Fruit fly (Drosophila melanogaster) whole organism, embryonic: Measurements from ENCODE around the gene Syx18.
A peak's percentile ranks its signal among the peaks of the same experiment; 100 is the strongest.

ENCODE experiments used
- Bgb ChIP-seq: fragments of 200-800 bp; sonication (Bioruptor generic); IDR thresholded peaks from 2 replicates; pipeline ENCODE4 v1.3.6; 2022; ENCODE audit warnings: missing biosample characterization, missing genetic modification characterization; ENCODE audit not compliant: partially characterized antibody
- CG10543 ChIP-seq: fragments of 200-800 bp; sonication (Bioruptor generic); optimal IDR thresholded peaks from 3 replicates; lab custom pipeline; 2017; ENCODE audit warnings: missing biosample characterization, mild to moderate bottlenecking, missing genetic modification characterization, moderate library complexity
- CG11696 ChIP-seq: fragments of 200-800 bp; sonication (Bioruptor generic); IDR thresholded peaks from 2 replicates; pipeline ENCODE4 v1.3.6; 2022; ENCODE audit warnings: missing biosample characterization, missing genetic modification characterization
- CG13287 ChIP-seq: fragments of 200-800 bp; sonication (Bioruptor generic); IDR thresholded peaks from 2 replicates; pipeline ENCODE4 v1.3.6; 2022; ENCODE audit warnings: missing biosample characterization, missing genetic modification characterization; ENCODE audit not compliant: partially characterized antibody
- CG13296 ChIP-seq: fragments of 200-800 bp; sonication (Bioruptor generic); optimal IDR thresholded peaks from 3 replicates; lab custom pipeline; 2018; ENCODE audit warnings: missing biosample characterization, mild to moderate bottlenecking, missing genetic modification characterization
- CG13424 ChIP-seq: fragments of 200-800 bp; sonication (Bioruptor generic); optimal IDR thresholded peaks from 2 replicates; lab custom pipeline; 2019; ENCODE audit warnings: missing biosample characterization, mild to moderate bottlenecking, missing genetic modification characterization, moderate library complexity
- CG13894 ChIP-seq: fragments of 200-800 bp; sonication (Bioruptor generic); optimal IDR thresholded peaks from 3 replicates; lab custom pipeline; 2018; ENCODE audit warnings: missing biosample characterization, mild to moderate bottlenecking, missing genetic modification characterization, moderate library complexity
- CG15514 ChIP-seq: fragments of 200-800 bp; sonication (Bioruptor generic); optimal IDR thresholded peaks from 3 replicates; lab custom pipeline; 2017; ENCODE audit warnings: missing biosample characterization, missing genetic modification characterization, mild to moderate bottlenecking, moderate library complexity, missing genetic modification reagents
- CG16779 ChIP-seq: fragments of 200-800 bp; sonication (Bioruptor generic); IDR thresholded peaks from 2 replicates; pipeline ENCODE4 v1.3.6; 2022; ENCODE audit warnings: missing biosample characterization, missing genetic modification characterization
- CG17186 ChIP-seq: fragments of 200-800 bp; sonication (Bioruptor generic); optimal IDR thresholded peaks from 3 replicates; lab custom pipeline; 2017; ENCODE audit warnings: missing biosample characterization, missing genetic modification reagents, missing genetic modification characterization
- CG2116 ChIP-seq: fragments of 200-800 bp; sonication (Bioruptor generic); optimal IDR thresholded peaks from 3 replicates; lab custom pipeline; 2018; ENCODE audit warnings: missing biosample characterization, mild to moderate bottlenecking, missing genetic modification characterization
- CG30020 ChIP-seq: fragments of 200-800 bp; optimal IDR thresholded peaks from 2 replicates; lab custom pipeline; 2019; ENCODE audit warnings: missing biosample characterization, mild to moderate bottlenecking, missing genetic modification characterization, moderate library complexity
- CG3995 ChIP-seq: fragments of 200-800 bp; sonication (Bioruptor generic); optimal IDR thresholded peaks from 3 replicates; lab custom pipeline; 2016; ENCODE audit warnings: missing biosample characterization, missing genetic modification characterization
- CG42726 ChIP-seq: fragments of 200-800 bp; sonication (Bioruptor generic); IDR thresholded peaks from 2 replicates; pipeline ENCODE4 v1.3.6; 2022; ENCODE audit warnings: missing biosample characterization, missing genetic modification characterization; ENCODE audit not compliant: partially characterized antibody
- CG4617 ChIP-seq: fragments of 200-800 bp; sonication (Bioruptor generic); optimal IDR thresholded peaks from 3 replicates; lab custom pipeline; 2016; ENCODE audit warnings: missing biosample characterization, missing genetic modification characterization, borderline replicate concordance
- CG6791 ChIP-seq: fragments of 200-800 bp; sonication (Bioruptor generic); IDR thresholded peaks from 3 replicates; pipeline ENCODE4 v1.3.6; 2022; ENCODE audit warnings: missing biosample characterization, missing genetic modification characterization; ENCODE audit not compliant: partially characterized antibody
- CG7372 ChIP-seq: fragments of 200-800 bp; sonication (Bioruptor generic); IDR thresholded peaks from 2 replicates; pipeline ENCODE4 v1.3.6; 2022; ENCODE audit warnings: missing biosample characterization, missing genetic modification characterization
- CG8478 ChIP-seq: fragments of >200 bp; optimal IDR thresholded peaks from 2 replicates; lab custom pipeline; 2018
- CoRest ChIP-seq: fragments of 200-800 bp; sonication (Bioruptor generic); optimal IDR thresholded peaks from 3 replicates; lab custom pipeline; 2018; ENCODE audit warnings: missing biosample characterization, mild to moderate bottlenecking, missing genetic modification characterization, moderate library complexity
- Dbx ChIP-seq: fragments of 200-800 bp; sonication (Bioruptor generic); IDR thresholded peaks from 3 replicates; pipeline ENCODE4 v1.3.6; 2022; ENCODE audit warnings: missing biosample characterization, missing genetic modification characterization
- Deaf1 ChIP-seq: fragments of 200-800 bp; optimal IDR thresholded peaks from 3 replicates; lab custom pipeline; 2019; ENCODE audit warnings: missing biosample characterization, mild to moderate bottlenecking, missing genetic modification characterization, moderate library complexity
- Ets65A ChIP-seq: fragments of 200-800 bp; sonication (Bioruptor generic); peaks from one replicate; lab custom pipeline; 2016; ENCODE audit warnings: missing biosample characterization, missing genetic modification characterization
- HLH3B ChIP-seq: fragments of 200-800 bp; sonication (Bioruptor generic); IDR thresholded peaks from 2 replicates; pipeline ENCODE4 v1.3.6; 2022; ENCODE audit warnings: missing biosample characterization, missing genetic modification characterization
- Med ChIP-seq: fragments of 200-800 bp; sonication (Bioruptor generic); peaks from one replicate; lab custom pipeline; 2016; ENCODE audit warnings: missing biosample characterization, missing genetic modification characterization, mild to moderate bottlenecking, inconsistent platforms, moderate library complexity
- Opbp ChIP-seq: fragments of 200-800 bp; sonication (Bioruptor generic); IDR thresholded peaks from 3 replicates; pipeline ENCODE4 v1.3.6; 2022; ENCODE audit warnings: missing biosample characterization, missing genetic modification characterization; ENCODE audit not compliant: partially characterized antibody
- Xbp1 ChIP-seq: fragments of 200-800 bp; sonication (Bioruptor generic); optimal IDR thresholded peaks from 3 replicates; lab custom pipeline; 2016; ENCODE audit warnings: missing biosample characterization, mild to moderate bottlenecking, missing genetic modification characterization
- abd-A ChIP-seq: fragments of 200-800 bp; sonication (Bioruptor generic); optimal IDR thresholded peaks from 3 replicates; lab custom pipeline; 2019; ENCODE audit warnings: missing biosample characterization, mild to moderate bottlenecking, missing genetic modification characterization, moderate library complexity
- amos ChIP-seq: fragments of 200-800 bp; sonication (Bioruptor generic); IDR thresholded peaks from 2 replicates; pipeline ENCODE4 v1.3.6; 2022; ENCODE audit warnings: missing biosample characterization, missing genetic modification characterization; ENCODE audit not compliant: partially characterized antibody
- bbx ChIP-seq: fragments of 200-800 bp; sonication (Bioruptor generic); IDR thresholded peaks from 2 replicates; pipeline ENCODE4 v1.3.6; 2022; ENCODE audit warnings: missing biosample characterization, missing genetic modification characterization; ENCODE audit not compliant: partially characterized antibody
- chinmo ChIP-seq: fragments of 200-800 bp; sonication (Bioruptor generic); IDR thresholded peaks from 4 replicates; pipeline ENCODE4 v1.3.6; 2022; ENCODE audit warnings: missing biosample characterization, missing genetic modification characterization; ENCODE audit not compliant: partially characterized antibody
- ci ChIP-seq: fragments of 200-800 bp; sonication (Bioruptor generic); IDR thresholded peaks from 3 replicates; pipeline ENCODE4 v1.3.6; 2022; ENCODE audit warnings: missing biosample characterization, missing genetic modification characterization
- da ChIP-seq: fragments of 200-800 bp; sonication (Bioruptor generic); optimal IDR thresholded peaks from 2 replicates; lab custom pipeline; 2016; ENCODE audit warnings: missing biosample characterization, missing genetic modification characterization
- dan ChIP-seq: fragments of 200-800 bp; sonication (Bioruptor generic); IDR thresholded peaks from 2 replicates; pipeline ENCODE4 v1.3.6; 2022; ENCODE audit warnings: missing biosample characterization, missing genetic modification characterization
- ewg ChIP-seq: fragments of 200-800 bp; sonication (Bioruptor generic); optimal IDR thresholded peaks from 3 replicates; lab custom pipeline; 2017; ENCODE audit warnings: mild to moderate bottlenecking, missing biosample characterization, missing genetic modification reagents, missing genetic modification characterization
- exex ChIP-seq: fragments of 200-800 bp; sonication (Bioruptor generic); optimal IDR thresholded peaks from 4 replicates; lab custom pipeline; 2018; ENCODE audit warnings: missing biosample characterization, mild to moderate bottlenecking, missing genetic modification characterization, moderate library complexity
- fd64A ChIP-seq: fragments of 200-800 bp; sonication (Bioruptor generic); optimal IDR thresholded peaks from 3 replicates; lab custom pipeline; 2018; ENCODE audit warnings: missing biosample characterization, mild to moderate bottlenecking, missing genetic modification characterization
- knrl ChIP-seq: fragments of 200-800 bp; sonication (Bioruptor generic); IDR thresholded peaks from 3 replicates; pipeline ENCODE4 v1.3.6; 2022; ENCODE audit warnings: missing biosample characterization, missing genetic modification characterization; ENCODE audit not compliant: partially characterized antibody
- pum ChIP-seq: fragments of 200-800 bp; sonication (Bioruptor generic); optimal IDR thresholded peaks from 2 replicates; lab custom pipeline; 2016; ENCODE audit warnings: missing biosample characterization, missing genetic modification characterization
- sob ChIP-seq: fragments of 200-800 bp; sonication (Bioruptor generic); IDR thresholded peaks from 2 replicates; pipeline ENCODE4 v1.3.6; 2022; ENCODE audit warnings: missing biosample characterization, missing genetic modification characterization
- tna ChIP-seq: fragments of 200-800 bp; sonication (Bioruptor generic); IDR thresholded peaks from 2 replicates; pipeline ENCODE4 v1.3.6; 2022; ENCODE audit warnings: missing biosample characterization, missing genetic modification characterization; ENCODE audit not compliant: partially characterized antibody
- ttk ChIP-seq: fragments of 200-800 bp; sonication (Bioruptor generic); IDR thresholded peaks from 2 replicates; pipeline ENCODE4 v2.1.2; 2022; ENCODE audit warnings: missing biosample characterization, missing genetic modification characterization
- unpg ChIP-seq: fragments of 200-800 bp; sonication (Bioruptor generic); optimal IDR thresholded peaks from 3 replicates; lab custom pipeline; 2018; ENCODE audit warnings: missing biosample characterization, mild to moderate bottlenecking, missing genetic modification characterization, moderate library complexity

Syx18 gene

DNA sequence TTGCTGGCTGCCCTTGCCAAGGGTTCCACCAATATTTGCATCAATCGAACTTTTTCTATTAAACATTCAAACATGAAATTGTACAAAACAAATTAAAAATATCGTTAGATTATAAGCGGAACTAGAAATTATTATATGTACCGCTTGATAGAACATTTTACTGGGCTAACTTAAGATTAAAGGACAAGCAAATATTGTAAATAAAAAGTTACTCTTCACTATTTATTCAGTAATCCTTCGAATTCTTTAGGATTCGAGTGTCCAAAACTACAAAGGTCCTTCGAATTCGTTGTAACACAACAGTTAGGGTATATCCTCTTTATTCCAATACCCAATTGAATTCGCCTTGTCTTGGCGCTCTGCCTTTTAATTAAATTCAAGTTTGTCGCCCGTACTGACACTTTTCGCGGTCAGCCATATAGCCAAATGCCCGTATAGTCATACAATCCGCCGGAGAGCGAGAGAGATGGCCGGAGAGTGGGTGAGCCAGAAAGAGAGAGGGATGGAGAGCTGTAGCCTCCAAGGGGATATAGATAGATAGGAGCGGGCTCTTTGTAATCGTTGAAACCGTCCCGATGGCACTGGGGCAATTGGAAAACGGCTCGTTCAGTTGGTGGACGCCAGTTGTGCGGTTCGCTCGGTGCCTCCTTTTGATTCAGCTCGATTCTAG is 42.3 kb upstream of the Syx18 start (continued):
- TF ChIP-seq CG30020 (tag; lab: Kevin White, UChicago) (no peak), ci (GFP tag; lab: Robert Waterston, UW) (0 out of 3 replicates have a peak, but pooled peaks have one; percentile 33), CG13424 (tag; lab: Kevin White, UChicago) (peak; percentile 16), CG17186 (GFP tag; lab: Kevin White, UChicago) (no peak), unpg (no peak)

dm6 chr3R:24663044-24663443 is 37.7 kb upstream of the Syx18 start:
- peak; percentile 5 for TF ChIP-seq CG10543 (GFP tag; lab: Kevin White, UChicago)
- peak; percentile 40 for TF ChIP-seq Med
- TF ChIP-seq CG13894 (tag; lab: Kevin White, UChicago), result peak; percentile 15
- TF ChIP-seq HLH3B (GFP tag; lab: Robert Waterston, UW), result no peak
- TF ChIP-seq sob (GFP tag; lab: Robert Waterston, UW), result 0 out of 2 replicates have a peak, but pooled peaks have one; percentile 16
- TF ChIP-seq exex (tag; lab: Kevin White, UChicago), result no peak
- TF ChIP-seq Deaf1 (tag; lab: Kevin White, UChicago), result peak; percentile 91
- peak; percentile 62 for TF ChIP-seq CG8478 (lab: Kevin White, UChicago)
- TF ChIP-seq, all 482 proteins: peak for 6

- TF ChIP-seq Ets65A (GFP tag; lab: Kevin White, UChicago) (peak; percentile 90), Bgb (GFP tag; lab: Robert Waterston, UW) (0 out of 2 replicates have a peak, but pooled peaks have one; percentile 33), CG16779 (GFP tag; lab: Robert Waterston, UW) (peak; percentile 77), abd-A (tag; lab: Kevin White, UChicago) (peak; percentile 43), ewg (GFP tag; lab: Kevin White, UChicago) (peak; percentile 50), CG6791 (no peak), pum (no peak), dan (GFP tag; lab: Robert Waterston, UW) (no peak), Dbx (GFP tag; lab: Robert Waterston, UW) (0 out of 3 replicates have a peak, but pooled peaks have one; percentile 36), amos (GFP tag; lab: Robert Waterston, UW) (peak; percentile 27), Deaf1 (tag; lab: Kevin White, UChicago) (peak; percentile 54), bbx (0 out of 2 replicates have a peak, but pooled peaks have one; percentile 39)
These were observed 37.0 kb upstream of the Syx18 start, which contains the start of gene slo for dm6 chr3R:24662412-24662796. Gene slo, plus strand, starts transcription at chr3R:24662491.

DNA sequence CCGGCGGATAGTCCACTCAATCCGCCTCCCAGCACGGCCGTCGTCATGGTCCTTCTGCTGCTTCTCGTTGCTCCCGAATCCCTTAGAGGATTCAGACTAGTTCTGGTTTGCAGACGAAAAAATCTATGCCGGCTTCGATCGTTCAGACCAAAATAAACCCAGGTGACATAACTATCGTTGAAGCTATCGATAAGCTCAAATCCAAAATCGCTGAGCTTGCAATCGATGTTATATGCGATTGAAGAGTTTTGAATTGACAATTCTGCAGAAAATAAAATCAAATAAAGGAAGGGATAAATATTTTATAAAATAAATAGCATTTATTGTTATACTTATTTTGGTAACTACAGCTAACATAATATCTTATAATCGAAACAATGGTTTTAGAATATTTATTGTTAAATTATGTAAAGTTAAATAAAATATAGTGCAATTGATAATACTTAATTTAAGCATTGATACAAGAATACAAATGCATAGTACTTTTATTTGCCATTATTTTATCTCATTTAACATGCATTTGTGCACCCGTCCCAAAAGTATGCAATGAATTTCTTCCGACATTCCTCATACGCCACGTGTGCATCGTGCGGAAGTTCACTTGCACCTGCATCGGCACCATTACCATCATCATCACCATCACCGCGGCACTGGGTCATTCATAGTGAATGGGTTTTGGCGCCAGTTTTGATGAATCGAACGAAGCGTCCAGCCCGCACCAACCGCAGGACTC is 36.5 kb upstream of the Syx18 start, which contains the start of gene Ppox:
Ppox (minus strand) TSS at position 173 of the 733 bp plus-strand sequence.
- TF ChIP-seq CG2116 (peak; percentile 25), CG3995 (GFP tag; lab: Kevin White, UChicago) (peak; percentile 96), chinmo (GFP tag; lab: Robert Waterston, UW) (peak; percentile 88; the same call in 3 of the 4 replicates), Opbp (peak; percentile 89), da (GFP tag; lab: Kevin White, UChicago) (no peak), tna (peak; percentile 88), CG15514 (GFP tag; lab: Kevin White, UChicago) (peak; percentile 21), CG11696 (GFP tag; lab: Robert Waterston, UW) (no peak), fd64A (GFP tag; lab: Kevin White, UChicago) (no peak), ttk (no peak), CG4617 (GFP tag; lab: Kevin White, UChicago) (peak; percentile 13), CG7372 (GFP tag; lab: Robert Waterston, UW) (peak; percentile 85), Xbp1 (GFP tag; lab: Kevin White, UChicago) (peak; percentile 0), amos (GFP tag; lab: Robert Waterston, UW) (peak; percentile 94), CG42726 (GFP tag; lab: Robert Waterston, UW) (peak; percentile 93), CG13296 (GFP tag; lab: Kevin White, UChicago) (no peak), CoRest (tag; lab: Kevin White, UChicago) (peak; percentile 5), knrl (GFP tag; lab: Robert Waterston, UW) (peak; percentile 92), CG13287 (GFP tag; lab: Robert Waterston, UW) (peak; percentile 98)
